Fruit fly (Drosophila melanogaster) whole organism, wandering third instar larva: ENCODE results near the gene beag.

ENCODE experiments used
- Dfd ChIP-seq: fragments of >200 bp; optimal IDR thresholded peaks from 2 replicates; lab custom pipeline; 2017; ENCODE audit warnings: missing biosample characterization, missing genetic modification characterization
- Hr78 ChIP-seq: fragments of >200 bp; optimal IDR thresholded peaks from 2 replicates; lab custom pipeline; 2017; ENCODE audit warnings: missing biosample characterization, missing genetic modification characterization
- pan ChIP-seq: fragments of >200 bp; optimal IDR thresholded peaks from 2 replicates; lab custom pipeline; 2017
- psq ChIP-seq: fragments of 200-800 bp; sonication (Bioruptor generic); optimal IDR thresholded peaks from 3 replicates; lab custom pipeline; 2017; ENCODE audit warnings: missing biosample characterization, mild to moderate bottlenecking, missing genetic modification characterization, moderate library complexity

dm6 chr3R:9062756-9063155, 2.1 kb downstream of the beag start:
- TF ChIP-seq Dfd (no peak), Hr78 (GFP tag; lab: Kevin White, UChicago) (no peak), psq (no peak), pan (lab: Kevin White, UChicago) (no peak)
